Fruit fly (Drosophila melanogaster) whole organism, prepupa: ENCODE measurements around the gene kri.

ENCODE experiments used
- CG6276 ChIP-seq: fragments of 200-800 bp; sonication (Bioruptor generic); optimal IDR thresholded peaks from 2 replicates; lab custom pipeline; 2017; ENCODE audit warnings: missing biosample characterization, mild to moderate bottlenecking, missing genetic modification characterization
- CG6808 ChIP-seq: fragments of 200-800 bp; sonication (Bioruptor generic); optimal IDR thresholded peaks from 3 replicates; lab custom pipeline; 2017; ENCODE audit warnings: missing biosample characterization, missing genetic modification characterization, mild to moderate bottlenecking, moderate library complexity, missing genetic modification reagents
- CG6854 ChIP-seq: fragments of 200-800 bp; sonication (Bioruptor generic); optimal IDR thresholded peaks from 2 replicates; lab custom pipeline; 2017; ENCODE audit warnings: missing biosample characterization, mild to moderate bottlenecking, missing genetic modification characterization
- Eip93F ChIP-seq: fragments of 200-800 bp; sonication (Bioruptor generic); optimal IDR thresholded peaks from 2 replicates; lab custom pipeline; 2016; ENCODE audit warnings: missing biosample characterization, mild to moderate bottlenecking, missing genetic modification characterization
- Hr39 ChIP-seq: fragments of 200-800 bp; sonication (Bioruptor generic); optimal IDR thresholded peaks from 2 replicates; lab custom pipeline; 2016; ENCODE audit warnings: missing biosample characterization, missing genetic modification characterization
- OdsH ChIP-seq: fragments of 200-800 bp; sonication (Bioruptor generic); optimal IDR thresholded peaks from 3 replicates; lab custom pipeline; 2016; ENCODE audit warnings: missing biosample characterization, missing genetic modification characterization
- esn ChIP-seq: fragments of 200-800 bp; sonication (Bioruptor generic); optimal IDR thresholded peaks from 2 replicates; lab custom pipeline; 2016; ENCODE audit warnings: missing biosample characterization, mild to moderate bottlenecking, missing genetic modification characterization, moderate library complexity
- vri ChIP-seq: fragments of 200-800 bp; sonication (Bioruptor generic); optimal IDR thresholded peaks from 3 replicates; lab custom pipeline; 2016; ENCODE audit warnings: missing biosample characterization, mild to moderate bottlenecking, missing genetic modification characterization

- TF ChIP-seq CG6854 (GFP tag; lab: Kevin White, UChicago) (peak; percentile 24), esn (GFP tag; lab: Kevin White, UChicago) (peak; percentile 8), OdsH (GFP tag; lab: Kevin White, UChicago) (no peak), CG6808 (GFP tag; lab: Kevin White, UChicago) (no peak), CG6276 (GFP tag; lab: Kevin White, UChicago) (peak; percentile 61), Hr39 (GFP tag; lab: Kevin White, UChicago) (no peak), vri (no peak), Eip93F (GFP tag; lab: Kevin White, UChicago) (no peak)
These were observed 8.7 kb upstream of the kri start for dm6 chr3L:5802063-5802531.
